Fruit fly (Drosophila melanogaster) whole organism, adult: ENCODE measurements around the gene Cnx99A.

Source experiments
- CG12768 ChIP-seq: fragments of 200-800 bp; sonication (Bioruptor generic); optimal IDR thresholded peaks from 2 replicates; lab custom pipeline; 2017; ENCODE audit warnings: missing biosample characterization, missing genetic modification characterization, mild to moderate bottlenecking, moderate library complexity, missing genetic modification reagents
- CG7101 ChIP-seq: fragments of 200-800 bp; sonication (Bioruptor generic); optimal IDR thresholded peaks from 2 replicates; lab custom pipeline; 2018; ENCODE audit warnings: missing biosample characterization, mild to moderate bottlenecking, missing genetic modification characterization, moderate library complexity
- Clk ChIP-seq: fragments of 200-800 bp; sonication (Bioruptor generic); optimal IDR thresholded peaks from 2 replicates; lab custom pipeline; 2017; ENCODE audit warnings: missing biosample characterization, missing genetic modification characterization
- Hr96 ChIP-seq: fragments of 200-800 bp; sonication (Bioruptor generic); optimal IDR thresholded peaks from 2 replicates; lab custom pipeline; 2016; ENCODE audit warnings: missing biosample characterization, missing genetic modification characterization
- bab1 ChIP-seq: fragments of 200-800 bp; sonication (Bioruptor generic); optimal IDR thresholded peaks from 3 replicates; lab custom pipeline; 2019; ENCODE audit warnings: missing biosample characterization, mild to moderate bottlenecking, missing genetic modification characterization, moderate library complexity
- cnc ChIP-seq, 2 experiments: fragments of >200 bp; optimal IDR thresholded peaks; 2 replicates each; lab custom pipeline; 2017
- kay ChIP-seq: fragments of 200-800 bp; sonication (Bioruptor generic); peaks from one replicate; lab custom pipeline; 2016; ENCODE audit warnings: missing biosample characterization, missing genetic modification characterization, borderline replicate concordance
- pad ChIP-seq: fragments of 200-800 bp; sonication (Bioruptor generic); optimal IDR thresholded peaks from 3 replicates; lab custom pipeline; 2017; ENCODE audit warnings: missing biosample characterization, missing genetic modification characterization, mild to moderate bottlenecking, moderate library complexity, missing genetic modification reagents

DNA sequence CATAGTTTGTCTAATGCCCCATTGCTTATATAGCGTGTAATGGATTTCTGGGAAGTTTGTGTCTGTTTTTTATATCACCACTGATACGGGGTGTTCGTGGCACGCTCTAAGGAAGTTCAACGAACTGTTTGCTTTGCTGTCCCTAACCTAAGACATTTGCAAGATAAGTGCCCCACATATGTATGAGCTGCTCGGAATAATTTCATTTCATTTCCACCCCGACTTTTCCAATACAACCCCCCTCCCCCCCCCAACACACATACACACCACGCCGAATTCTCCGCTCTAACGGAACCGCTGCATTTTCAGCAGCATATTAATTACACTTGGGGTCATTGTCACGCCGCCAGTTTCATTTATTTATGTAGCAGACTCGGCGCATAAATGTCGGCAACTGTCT is 51.4 kb downstream of the Cnx99A start:
- TF ChIP-seq Hr96 (GFP tag; lab: Kevin White, UChicago) = no peak
- no peak for TF ChIP-seq kay (GFP tag; lab: Kevin White, UChicago)
- no peak for TF ChIP-seq CG12768 (GFP tag; lab: Kevin White, UChicago)
- TF ChIP-seq cnc (optimal IDR thresholded peaks at IDR 0.05; lab: Kevin White, UChicago) = no peak
- no peak for TF ChIP-seq Clk (GFP tag; lab: Kevin White, UChicago)
- TF ChIP-seq bab1 (GFP tag; lab: Kevin White, UChicago) = no peak
- no peak for TF ChIP-seq pad (GFP tag; lab: Kevin White, UChicago)
- no peak for TF ChIP-seq CG7101
